Worm (Caenorhabditis elegans): ENCODE results near the gene ilc-17.1.

ilc-17.1 gene

DNA sequence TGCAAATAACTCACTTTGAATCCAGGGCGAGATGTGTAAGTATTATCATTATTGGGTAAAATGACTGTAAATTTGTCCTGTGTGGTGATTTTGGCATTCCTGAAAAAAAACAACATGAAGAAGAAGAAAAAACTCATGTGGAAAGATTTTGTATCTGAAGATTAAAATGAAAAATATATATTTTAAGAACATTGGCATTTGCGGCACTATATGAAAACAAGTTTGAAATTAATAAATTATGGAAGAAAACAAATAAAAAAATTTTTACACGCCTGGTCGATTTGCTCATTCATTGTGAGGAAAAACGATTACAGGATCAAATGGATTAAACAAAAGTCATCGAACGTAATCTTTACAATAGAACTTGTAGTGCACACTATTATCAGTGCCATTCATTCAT, at the start of gene ilc-17.1:
Gene ilc-17.1 (minus strand): TSS at position 101 of the 400 bp plus-strand sequence.
- no peak for TF ChIP-seq bed-3 (GFP tag; optimal IDR thresholded peaks at IDR 0.05)
- no peak for TF ChIP-seq snpc-4 (tag; optimal IDR thresholded peaks at IDR 0.05)
- TF ChIP-seq nhr-2 (tag; optimal IDR thresholded peaks at IDR 0.05), result no peak
- TF ChIP-seq unc-120 (tag; optimal IDR thresholded peaks at IDR 0.05; ENCODE audit: poor library complexity, severe bottlenecking), result no peak
- TF ChIP-seq ces-1 (GFP tag; optimal IDR thresholded peaks at IDR 0.05), result no peak
- TF ChIP-seq pha-4 (tag; optimal IDR thresholded peaks at IDR 0.05), result no peak
- no peak for TF ChIP-seq lsy-2 (tag; optimal IDR thresholded peaks at IDR 0.05)
- no peak for TF ChIP-seq mep-1 (tag; optimal IDR thresholded peaks at IDR 0.05)
- no peak for TF ChIP-seq M03D4.4 (tag; optimal IDR thresholded peaks at IDR 0.05)
- no peak for TF ChIP-seq ceh-83 (GFP tag; optimal IDR thresholded peaks at IDR 0.05)
- no peak for TF ChIP-seq lin-13 (tag; optimal IDR thresholded peaks at IDR 0.05)
- no peak for TF ChIP-seq elt-3 (tag; optimal IDR thresholded peaks at IDR 0.05)

DNA sequence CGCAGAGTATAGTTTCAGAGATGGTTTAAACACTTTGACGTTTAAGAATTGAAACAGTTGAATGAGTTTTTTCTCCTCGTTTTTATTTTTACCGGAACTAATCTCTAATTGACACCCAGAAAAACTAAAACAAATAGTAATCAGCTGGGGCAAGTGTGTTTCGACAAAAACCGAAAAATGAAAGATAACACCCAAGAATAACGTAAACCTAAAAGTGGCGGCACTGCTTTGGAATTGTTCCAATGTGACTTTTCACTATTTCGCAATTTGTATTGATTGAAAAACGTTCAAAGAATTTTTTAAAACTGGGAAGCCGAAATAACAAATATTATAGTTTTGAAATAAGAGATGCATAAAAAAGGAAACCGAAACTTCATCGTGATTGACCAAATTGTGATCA, 49.2 kb upstream of the ilc-17.1 start:
- TF ChIP-seq unc-39 (tag; optimal IDR thresholded peaks at IDR 0.05) (no peak), drap-1 (GFP tag; optimal IDR thresholded peaks at IDR 0.05) (no peak), lin-13 (tag; optimal IDR thresholded peaks at IDR 0.05) (no peak)

DNA sequence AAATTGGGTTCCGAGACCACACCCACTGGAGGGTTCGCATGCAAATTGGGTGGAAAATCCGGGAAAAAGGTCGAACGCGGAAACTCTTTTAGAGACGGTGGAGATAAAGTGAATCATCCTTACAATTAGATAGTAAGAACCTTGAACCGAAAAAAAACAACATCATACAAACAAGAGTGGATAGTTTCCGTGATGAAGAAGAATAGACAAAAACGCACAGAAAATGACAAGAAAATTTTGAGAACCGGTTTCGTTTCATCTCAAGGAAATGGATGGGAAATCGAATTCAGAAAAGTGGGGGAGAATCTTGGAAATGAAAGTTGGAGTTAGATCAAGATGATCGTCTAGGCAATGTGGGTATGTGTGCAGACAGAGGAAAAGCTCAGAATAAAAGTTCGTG, 45.8 kb upstream of the ilc-17.1 start:
- no peak for TF ChIP-seq hlh-1 (tag; optimal IDR thresholded peaks at IDR 0.05)
- no peak for TF ChIP-seq ztf-11 (tag; optimal IDR thresholded peaks at IDR 0.05)
- TF ChIP-seq snpc-4 (tag; optimal IDR thresholded peaks at IDR 0.05), result no peak
- no peak for TF ChIP-seq unc-39 (tag; optimal IDR thresholded peaks at IDR 0.05)
- TF ChIP-seq nhr-76 (tag; optimal IDR thresholded peaks at IDR 0.05), result no peak
- TF ChIP-seq M03D4.4 (tag; optimal IDR thresholded peaks at IDR 0.05), result no peak
- TF ChIP-seq ceh-83 (GFP tag; optimal IDR thresholded peaks at IDR 0.05), result no peak
- no peak for TF ChIP-seq bed-3 (GFP tag; optimal IDR thresholded peaks at IDR 0.05)
- no peak for TF ChIP-seq sptf-1 (tag; optimal IDR thresholded peaks at IDR 0.05)
- TF ChIP-seq zip-8 (tag; optimal IDR thresholded peaks at IDR 0.05), result no peak
- TF ChIP-seq unc-62 (GFP tag; optimal IDR thresholded peaks at IDR 0.05), result no peak
- TF ChIP-seq mep-1 (tag; optimal IDR thresholded peaks at IDR 0.05), result no peak
- TF ChIP-seq mab-5 (tag; optimal IDR thresholded peaks at IDR 0.05), result no peak
- no peak for TF ChIP-seq lsy-2 (tag; optimal IDR thresholded peaks at IDR 0.05)
- TF ChIP-seq sem-2 (GFP tag; optimal IDR thresholded peaks at IDR 0.05), result no peak
- TF ChIP-seq ces-1 (GFP tag; optimal IDR thresholded peaks at IDR 0.05), result no peak

- TF ChIP-seq M03D4.4 (tag; optimal IDR thresholded peaks at IDR 0.05), result no peak
Measured at ce11 chrX:12813539-12813938, 43.9 kb upstream of the ilc-17.1 start, which contains the start of gene gei-3. gei-3 (minus strand) TSS chrX:12813639.

DNA sequence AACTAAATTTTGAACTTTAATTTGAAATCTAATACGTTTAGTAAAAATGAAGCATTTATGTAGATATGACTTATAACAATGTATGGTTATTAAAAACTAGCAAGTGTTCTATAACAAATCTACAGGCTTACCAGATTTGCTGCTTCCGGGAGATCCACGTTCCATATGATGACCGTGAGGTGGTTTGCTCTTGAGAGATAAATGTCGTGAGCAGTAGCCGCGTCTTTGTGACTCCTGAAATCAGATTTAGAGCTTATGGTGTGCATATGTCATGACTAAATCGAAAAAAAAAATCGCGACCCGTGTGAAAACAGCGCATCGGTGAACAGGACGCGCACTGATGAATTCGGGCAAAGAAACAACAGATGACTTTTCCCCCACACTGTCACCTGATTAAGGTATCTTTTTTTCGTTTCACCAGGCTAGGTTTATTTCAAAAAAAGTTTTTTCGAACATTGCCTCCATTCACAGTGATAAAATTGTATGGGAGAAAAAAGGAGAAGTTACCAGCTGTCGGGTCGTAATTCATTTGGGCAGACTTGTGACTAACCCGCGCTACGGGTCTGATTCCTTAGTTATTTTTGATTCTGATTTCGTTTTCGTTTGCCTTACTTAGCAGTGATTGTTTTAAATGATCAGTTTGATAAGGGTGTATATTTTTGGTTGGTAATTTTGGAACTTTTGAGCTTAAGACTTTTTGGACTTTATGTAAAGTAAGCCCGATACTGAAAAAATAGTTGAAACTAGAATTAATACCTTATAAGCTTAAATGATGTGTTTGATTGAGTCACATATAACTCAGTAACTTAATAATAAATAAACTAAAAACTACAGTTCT, 38.7 kb upstream of the ilc-17.1 start, which contains the start of gene nhr-27:
Gene nhr-27 (minus strand): TSS at position 234 of the 838 bp plus-strand sequence.
- TF ChIP-seq nhr-237 (tag; optimal IDR thresholded peaks at IDR 0.05) (no peak), M03D4.4 (tag; optimal IDR thresholded peaks at IDR 0.05) (no peak), sptf-1 (tag; optimal IDR thresholded peaks at IDR 0.05) (no peak), mls-2 (tag; optimal IDR thresholded peaks at IDR 0.05) (no peak), pha-4 (tag; optimal IDR thresholded peaks at IDR 0.05) (no peak), hlh-1 (tag; optimal IDR thresholded peaks at IDR 0.05) (no peak), bed-3 (GFP tag; optimal IDR thresholded peaks at IDR 0.05) (no peak), unc-120 (tag; optimal IDR thresholded peaks at IDR 0.05; ENCODE audit: poor library complexity, severe bottlenecking) (no peak), blmp-1 (tag; optimal IDR thresholded peaks at IDR 0.05) (no peak), lin-13 (tag; optimal IDR thresholded peaks at IDR 0.05) (no peak), sem-2 (GFP tag; optimal IDR thresholded peaks at IDR 0.05) (no peak), unc-39 (tag; optimal IDR thresholded peaks at IDR 0.05) (no peak), nhr-76 (tag; optimal IDR thresholded peaks at IDR 0.05) (no peak), unc-62 (GFP tag; optimal IDR thresholded peaks at IDR 0.05) (no peak), ceh-43 (GFP tag; optimal IDR thresholded peaks at IDR 0.05) (no peak), nhr-28 (tag; optimal IDR thresholded peaks at IDR 0.05) (no peak)

ce11 chrX:12806926-12807325, 37.3 kb upstream of the ilc-17.1 start:
- TF ChIP-seq ceh-43 (GFP tag; optimal IDR thresholded peaks at IDR 0.05) (no peak), unc-62 (GFP tag; optimal IDR thresholded peaks at IDR 0.05) (no peak), mls-2 (tag; optimal IDR thresholded peaks at IDR 0.05) (no peak), pha-4 (tag; optimal IDR thresholded peaks at IDR 0.05) (no peak), sem-2 (GFP tag; optimal IDR thresholded peaks at IDR 0.05) (no peak), sptf-1 (tag; optimal IDR thresholded peaks at IDR 0.05) (no peak), nhr-28 (tag; optimal IDR thresholded peaks at IDR 0.05) (no peak), nhr-237 (tag; optimal IDR thresholded peaks at IDR 0.05) (no peak), ztf-11 (tag; optimal IDR thresholded peaks at IDR 0.05) (no peak), nhr-12 (tag; optimal IDR thresholded peaks at IDR 0.05) (no peak), drap-1 (GFP tag; optimal IDR thresholded peaks at IDR 0.05) (no peak), lin-32 (GFP tag; optimal IDR thresholded peaks at IDR 0.05) (no peak), hlh-1 (tag; optimal IDR thresholded peaks at IDR 0.05) (no peak), snpc-4 (tag; optimal IDR thresholded peaks at IDR 0.05) (no peak), elt-1 (tag; optimal IDR thresholded peaks at IDR 0.05; ENCODE audit: borderline replicate concordance, insufficient read depth) (no peak)

Measured in whole organism, mixed stage, embryonic.